Worm (Caenorhabditis elegans): ENCODE data around the gene crn-3.

crn-3 gene

ce11 chrII:10550872-10551647 is 36.8 kb upstream of the crn-3 start:
- TF ChIP-seq unc-62 (GFP tag; optimal IDR thresholded peaks at IDR 0.05), result no peak

- peak; percentile 36 for TF ChIP-seq unc-62 (GFP tag; optimal IDR thresholded peaks at IDR 0.05)
These were observed 35.7 kb upstream of the crn-3 start for ce11 chrII:10551985-10552736.

ce11 chrII:10553377-10554045 is 34.3 kb upstream of the crn-3 start:
- no peak for TF ChIP-seq unc-62 (GFP tag; optimal IDR thresholded peaks at IDR 0.05)

- no peak for TF ChIP-seq unc-62 (GFP tag; optimal IDR thresholded peaks at IDR 0.05)
These were observed 33.8 kb upstream of the crn-3 start for ce11 chrII:10554046-10554399.

ce11 chrII:10554972-10555371 is 32.9 kb upstream of the crn-3 start, which contains the start of gene mnk-1:
mnk-1 (minus strand) TSS chrII:10555044.
- no peak for TF ChIP-seq unc-62 (GFP tag; optimal IDR thresholded peaks at IDR 0.05)

- TF ChIP-seq unc-62 (GFP tag; optimal IDR thresholded peaks at IDR 0.05), result no peak
These were observed 32.3 kb upstream of the crn-3 start for ce11 chrII:10555484-10556075.

ce11 chrII:10556550-10557205 is 31.2 kb upstream of the crn-3 start:
- no peak for TF ChIP-seq unc-62 (GFP tag; optimal IDR thresholded peaks at IDR 0.05)

- TF ChIP-seq unc-62 (GFP tag; optimal IDR thresholded peaks at IDR 0.05), result no peak
These were observed 30.7 kb upstream of the crn-3 start for ce11 chrII:10557206-10557574.

- no peak for TF ChIP-seq unc-62 (GFP tag; optimal IDR thresholded peaks at IDR 0.05)
These were observed 29.5 kb upstream of the crn-3 start for ce11 chrII:10558345-10558744.

- no peak for TF ChIP-seq unc-62 (GFP tag; optimal IDR thresholded peaks at IDR 0.05)
These were observed 28.9 kb upstream of the crn-3 start for ce11 chrII:10558962-10559415.

- no peak for TF ChIP-seq unc-62 (GFP tag; optimal IDR thresholded peaks at IDR 0.05)
These were observed 28.1 kb upstream of the crn-3 start for ce11 chrII:10559671-10560184.

- peak; percentile 74 for TF ChIP-seq unc-62 (GFP tag; optimal IDR thresholded peaks at IDR 0.05)
These were observed 24.5 kb upstream of the crn-3 start, which contains the start of gene cdc-48.1 for ce11 chrII:10563368-10563767. cdc-48.1 (minus strand) TSS chrII:10563407.

- no peak for TF ChIP-seq unc-62 (GFP tag; optimal IDR thresholded peaks at IDR 0.05)
These were observed 23.3 kb upstream of the crn-3 start, which contains the start of the genes C06A1.6 and C06A1.7 for ce11 chrII:10564578-10564977. C06A1.6 (minus strand) TSS chrII:10564678. C06A1.7 (plus strand) TSS chrII:10564891.

- TF ChIP-seq unc-62 (GFP tag; optimal IDR thresholded peaks at IDR 0.05), result no peak
These were observed 21.4 kb upstream of the crn-3 start for ce11 chrII:10566458-10566857.

ce11 chrII:10569498-10569897 is 18.3 kb upstream of the crn-3 start:
- TF ChIP-seq unc-62 (GFP tag; optimal IDR thresholded peaks at IDR 0.05), result no peak

Measured in whole organism, dauer.